Fruit fly (Drosophila melanogaster) Kc167 (cell line): ENCODE results near the gene CG6843.

Source experiments
- Myc ChIP-seq: fragments of >200 bp; optimal IDR thresholded peaks from 2 replicates; lab custom pipeline; 2017; ENCODE audit warnings: missing external identifiers
- Sin3A ChIP-seq: fragments of >200 bp; optimal IDR thresholded peaks from 2 replicates; lab custom pipeline; 2018; ENCODE audit warnings: missing external identifiers
- h ChIP-seq: fragments of >200 bp; optimal IDR thresholded peaks from 3 replicates; lab custom pipeline; 2018; ENCODE audit warnings: missing external identifiers
- insv ChIP-seq: fragments of >200 bp; optimal IDR thresholded peaks from 3 replicates; lab custom pipeline; 2018; ENCODE audit warnings: missing external identifiers
- psq ChIP-seq: fragments of >200 bp; optimal IDR thresholded peaks from 2 replicates; lab custom pipeline; 2017; ENCODE audit warnings: missing external identifiers
- ttk ChIP-seq: sonication (Bioruptor generic); optimal IDR thresholded peaks from 2 replicates; lab custom pipeline; 2017; ENCODE audit warnings: missing external identifiers

DNA sequence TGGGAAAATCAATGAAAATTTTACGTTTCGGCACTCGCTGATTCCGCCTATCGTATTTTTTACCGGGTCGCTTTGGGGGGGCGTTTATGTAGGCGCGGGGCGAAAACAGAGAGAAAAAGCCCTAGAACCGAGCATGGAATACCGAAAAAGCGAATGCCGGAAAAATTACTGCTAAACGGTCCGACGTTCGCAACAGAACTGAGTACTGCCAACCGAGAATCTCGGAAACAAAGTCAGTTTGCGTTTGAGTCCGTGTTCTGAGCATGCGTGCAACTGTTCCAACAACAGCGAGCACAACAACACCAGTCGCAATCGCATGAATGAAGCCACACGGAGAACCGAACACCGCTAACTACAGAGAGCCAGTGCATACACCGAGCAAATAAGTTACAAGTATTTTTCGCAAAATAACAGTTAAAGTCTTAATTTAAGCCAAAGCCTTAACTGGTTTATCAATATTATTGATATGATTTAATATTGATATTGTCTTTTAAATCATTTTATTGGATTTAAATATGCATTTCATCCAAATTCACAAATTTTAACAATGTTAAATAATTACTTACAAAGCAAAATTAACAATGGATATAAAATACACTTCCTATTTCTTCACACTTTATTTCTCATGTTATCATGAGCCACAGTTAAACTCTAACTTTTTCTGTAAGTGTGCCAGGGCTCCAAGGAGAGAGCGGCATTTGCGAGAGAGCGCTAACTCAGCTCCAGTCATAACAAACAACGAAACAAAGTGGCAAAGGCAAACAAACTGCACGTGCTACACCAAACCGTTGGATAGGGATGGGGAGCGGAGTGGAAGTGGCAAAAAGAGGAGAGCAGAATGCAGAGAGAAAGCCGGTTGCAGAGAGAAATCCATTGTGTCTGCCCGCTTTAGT is 10.9 kb upstream of the CG6843 start, which contains the start of gene CG3961:
- TF ChIP-seq Myc (lab: Kevin White, UChicago) (no peak), psq (no peak), Sin3A (lab: Kevin White, UChicago) (no peak), ttk (lab: Kevin White, UChicago) (no peak), h (lab: Kevin White, UChicago) (no peak), insv (no peak)
